Fruit fly (Drosophila melanogaster) whole organism, embryonic: ENCODE measurements around the gene Tfb5.

ENCODE experiments used
- CG10462 ChIP-seq: fragments of 200-800 bp; sonication (Bioruptor generic); optimal IDR thresholded peaks from 2 replicates; lab custom pipeline; 2016; ENCODE audit warnings: missing biosample characterization, missing genetic modification characterization
- CG11247 ChIP-seq: fragments of 200-800 bp; sonication (Bioruptor generic); IDR thresholded peaks from 2 replicates; pipeline ENCODE4 v1.3.6; 2022; ENCODE audit warnings: missing biosample characterization, missing genetic modification characterization
- CG12942 ChIP-seq: fragments of 200-800 bp; sonication (Bioruptor generic); optimal IDR thresholded peaks from 3 replicates; lab custom pipeline; 2016; ENCODE audit warnings: missing biosample characterization, missing genetic modification characterization
- CG14710 ChIP-seq: fragments of 200-800 bp; sonication (Bioruptor generic); optimal IDR thresholded peaks from 3 replicates; lab custom pipeline; 2019; ENCODE audit warnings: missing biosample characterization, mild to moderate bottlenecking, missing genetic modification characterization, moderate library complexity
- CG15011 ChIP-seq: fragments of 200-800 bp; sonication (Bioruptor generic); optimal IDR thresholded peaks from 3 replicates; lab custom pipeline; 2018; ENCODE audit warnings: missing biosample characterization, mild to moderate bottlenecking, missing genetic modification characterization
- CG16813 ChIP-seq: fragments of 200-800 bp; sonication (Bioruptor generic); IDR thresholded peaks from 3 replicates; pipeline ENCODE4 v1.3.6; 2022; ENCODE audit warnings: missing biosample characterization, missing genetic modification characterization; ENCODE audit not compliant: partially characterized antibody
- CG16815 ChIP-seq: fragments of 200-800 bp; sonication (Bioruptor generic); optimal IDR thresholded peaks from 3 replicates; lab custom pipeline; 2017; ENCODE audit warnings: missing biosample characterization, mild to moderate bottlenecking, missing genetic modification characterization
- CG17186 ChIP-seq: fragments of 200-800 bp; sonication (Bioruptor generic); optimal IDR thresholded peaks from 3 replicates; lab custom pipeline; 2017; ENCODE audit warnings: missing biosample characterization, missing genetic modification reagents, missing genetic modification characterization
- CG18599 ChIP-seq: fragments of 200-800 bp; sonication (Bioruptor generic); optimal IDR thresholded peaks from 3 replicates; lab custom pipeline; 2017; ENCODE audit warnings: missing biosample characterization, missing genetic modification characterization, mild to moderate bottlenecking, moderate library complexity, missing genetic modification reagents
- CG18764 ChIP-seq: fragments of 200-800 bp; sonication (Bioruptor generic); optimal IDR thresholded peaks from 3 replicates; lab custom pipeline; 2016; ENCODE audit warnings: missing biosample characterization, missing genetic modification characterization
- CG2875 ChIP-seq: fragments of 200-800 bp; sonication (Bioruptor generic); optimal IDR thresholded peaks from 2 replicates; lab custom pipeline; 2017; ENCODE audit warnings: missing biosample characterization, mild to moderate bottlenecking, missing genetic modification characterization, missing genetic modification reagents
- CG33557 ChIP-seq: fragments of 200-800 bp; sonication (Bioruptor generic); optimal IDR thresholded peaks from 2 replicates; lab custom pipeline; 2019; ENCODE audit warnings: missing biosample characterization, mild to moderate bottlenecking, missing genetic modification characterization, moderate library complexity
- CG3407 ChIP-seq: fragments of 200-800 bp; sonication (Bioruptor generic); optimal IDR thresholded peaks from 2 replicates; lab custom pipeline; 2018; ENCODE audit warnings: missing biosample characterization, mild to moderate bottlenecking, missing genetic modification characterization
- CG34422 ChIP-seq: fragments of 200-800 bp; sonication (Bioruptor generic); IDR thresholded peaks from 3 replicates; pipeline ENCODE4 v1.3.6; 2022; ENCODE audit warnings: missing biosample characterization, missing genetic modification characterization
- CG42726 ChIP-seq: fragments of 200-800 bp; sonication (Bioruptor generic); IDR thresholded peaks from 2 replicates; pipeline ENCODE4 v1.3.6; 2022; ENCODE audit warnings: missing biosample characterization, missing genetic modification characterization; ENCODE audit not compliant: partially characterized antibody
- CG7357 ChIP-seq: fragments of 200-800 bp; sonication (Bioruptor generic); IDR thresholded peaks from 3 replicates; pipeline ENCODE4 v1.3.6; 2022; ENCODE audit warnings: missing biosample characterization, missing genetic modification characterization
- CG7556 ChIP-seq: fragments of 200-800 bp; sonication (Bioruptor generic); optimal IDR thresholded peaks from 2 replicates; lab custom pipeline; 2017; ENCODE audit warnings: missing biosample characterization, mild to moderate bottlenecking, missing genetic modification characterization
- CG7745 ChIP-seq: fragments of 200-800 bp; sonication (Bioruptor generic); optimal IDR thresholded peaks from 2 replicates; lab custom pipeline; 2018; ENCODE audit warnings: missing biosample characterization, mild to moderate bottlenecking, missing genetic modification characterization, moderate library complexity
- CG7963 ChIP-seq: fragments of 200-800 bp; sonication (Bioruptor generic); IDR thresholded peaks from 3 replicates; pipeline ENCODE4 v1.3.6; 2022; ENCODE audit warnings: missing biosample characterization, missing genetic modification characterization; ENCODE audit not compliant: partially characterized antibody
- CG9609 ChIP-seq: fragments of 200-800 bp; sonication (Bioruptor generic); optimal IDR thresholded peaks from 3 replicates; lab custom pipeline; 2016; ENCODE audit warnings: missing biosample characterization, missing genetic modification characterization
- CG9727 ChIP-seq: fragments of 200-800 bp; sonication (Bioruptor generic); optimal IDR thresholded peaks from 3 replicates; lab custom pipeline; 2017; ENCODE audit warnings: missing biosample characterization, mild to moderate bottlenecking, missing genetic modification characterization
- CTCF ChIP-seq: fragments of 200-800 bp; sonication (Bioruptor generic); optimal IDR thresholded peaks from 2 replicates; lab custom pipeline; 2017; ENCODE audit warnings: missing biosample characterization, mild to moderate bottlenecking, missing genetic modification characterization, moderate library complexity
- D19B ChIP-seq: fragments of 200-800 bp; sonication (Bioruptor generic); optimal IDR thresholded peaks from 2 replicates; lab custom pipeline; 2017; ENCODE audit warnings: missing biosample characterization, mild to moderate bottlenecking, missing genetic modification characterization
- Fer3 ChIP-seq: fragments of 200-800 bp; sonication (Bioruptor generic); optimal IDR thresholded peaks from 2 replicates; lab custom pipeline; 2018; ENCODE audit warnings: missing biosample characterization, mild to moderate bottlenecking, missing genetic modification characterization, moderate library complexity
- Gsc ChIP-seq: fragments of 200-800 bp; sonication (Bioruptor generic); IDR thresholded peaks from 2 replicates; pipeline ENCODE4 v1.3.6; 2022; ENCODE audit warnings: missing biosample characterization, missing genetic modification characterization
- HLH4C ChIP-seq: fragments of 200-800 bp; sonication (Bioruptor generic); IDR thresholded peaks from 3 replicates; pipeline ENCODE4 v1.3.6; 2022; ENCODE audit warnings: missing biosample characterization, missing genetic modification characterization; ENCODE audit not compliant: partially characterized antibody
- Hr51 ChIP-seq, 2 experiments: fragments of 200-800 bp; sonication (Bioruptor generic); optimal IDR thresholded peaks; 2 replicates in 1 of 2; 3 replicates in 1 of 2; lab custom pipeline; 2016 to 2018; ENCODE audit warnings: missing biosample characterization in 2 of 2, missing genetic modification characterization in 2 of 2, mild to moderate bottlenecking in 1 of 2, moderate library complexity in 1 of 2
- MBD-R2 ChIP-seq: fragments of 200-800 bp; sonication (Bioruptor generic); IDR thresholded peaks from 2 replicates; pipeline ENCODE4 v1.3.6; 2022; ENCODE audit warnings: missing biosample characterization, missing genetic modification characterization
- Oli ChIP-seq: fragments of 200-800 bp; sonication (Bioruptor generic); optimal IDR thresholded peaks from 2 replicates; lab custom pipeline; 2018; ENCODE audit warnings: missing biosample characterization, mild to moderate bottlenecking, missing genetic modification characterization, moderate library complexity
- Optix ChIP-seq: fragments of 200-800 bp; sonication (Bioruptor generic); IDR thresholded peaks from 3 replicates; pipeline ENCODE4 v1.3.6; 2022; ENCODE audit warnings: missing biosample characterization, missing genetic modification characterization
- Rx ChIP-seq: fragments of 200-800 bp; sonication (Bioruptor generic); IDR thresholded peaks from 2 replicates; pipeline ENCODE4 v1.3.6; 2022; ENCODE audit warnings: missing biosample characterization, missing genetic modification characterization
- ase ChIP-seq: fragments of 200-800 bp; sonication (Bioruptor generic); IDR thresholded peaks from 3 replicates; pipeline ENCODE4 v1.3.6; 2022; ENCODE audit warnings: missing biosample characterization, missing genetic modification characterization
- ato ChIP-seq: fragments of 200-800 bp; sonication (Bioruptor generic); IDR thresholded peaks from 2 replicates; pipeline ENCODE4 v1.3.6; 2022; ENCODE audit warnings: missing biosample characterization, missing genetic modification characterization; ENCODE audit not compliant: partially characterized antibody
- btn ChIP-seq: fragments of 200-800 bp; sonication (Bioruptor generic); optimal IDR thresholded peaks from 2 replicates; lab custom pipeline; 2016; ENCODE audit warnings: missing biosample characterization, missing genetic modification characterization
- caup ChIP-seq: fragments of 200-800 bp; sonication (Bioruptor generic); optimal IDR thresholded peaks from 3 replicates; lab custom pipeline; 2017; ENCODE audit warnings: missing biosample characterization, mild to moderate bottlenecking, missing genetic modification characterization, moderate library complexity; ENCODE audit not compliant: severe bottlenecking
- chm ChIP-seq: fragments of 200-800 bp; sonication (Bioruptor generic); IDR thresholded peaks from 2 replicates; pipeline ENCODE4 v1.3.6; 2022; ENCODE audit warnings: missing biosample characterization, missing genetic modification characterization
- emc ChIP-seq: fragments of 200-800 bp; sonication (Bioruptor generic); optimal IDR thresholded peaks from 2 replicates; lab custom pipeline; 2016; ENCODE audit warnings: missing biosample characterization, missing genetic modification characterization
- esg ChIP-seq: fragments of 200-800 bp; sonication (Bioruptor generic); conservative IDR thresholded peaks from 2 replicates; pipeline ENCODE4 v1.3.6; 2022; ENCODE audit warnings: missing biosample characterization, missing genetic modification characterization
- fru ChIP-seq: fragments of >200 bp; optimal IDR thresholded peaks from 2 replicates; lab custom pipeline; 2017
- gcm2 ChIP-seq: fragments of 200-800 bp; sonication (Bioruptor generic); optimal IDR thresholded peaks from 2 replicates; lab custom pipeline; 2016; ENCODE audit warnings: missing biosample characterization, missing genetic modification characterization
- gfzf ChIP-seq: fragments of 200-800 bp; sonication (Bioruptor generic); optimal IDR thresholded peaks from 2 replicates; lab custom pipeline; 2016; ENCODE audit warnings: missing biosample characterization, mild to moderate bottlenecking, missing genetic modification characterization, moderate library complexity
- hbn ChIP-seq: fragments of 200-800 bp; sonication (Bioruptor generic); IDR thresholded peaks from 2 replicates; pipeline ENCODE4 v1.3.6; 2022; ENCODE audit warnings: missing biosample characterization, missing genetic modification characterization; ENCODE audit not compliant: partially characterized antibody
- her ChIP-seq: fragments of 200-800 bp; sonication (Bioruptor generic); optimal IDR thresholded peaks from 2 replicates; lab custom pipeline; 2016; ENCODE audit warnings: missing biosample characterization, missing genetic modification characterization
- lmd ChIP-seq: fragments of 200-800 bp; sonication (Bioruptor generic); IDR thresholded peaks from 2 replicates; pipeline ENCODE4 v1.3.6; 2022; ENCODE audit warnings: missing biosample characterization, missing genetic modification characterization
- lov ChIP-seq, 2 experiments: fragments of 200-800 bp in 1 of 2; fragments of >200 bp in 1 of 2; sonication (Bioruptor generic) in 1 of 2; IDR thresholded peaks in 1 of 2; optimal IDR thresholded peaks in 1 of 2; 2 replicates in 1 of 2; 3 replicates in 1 of 2; pipeline versions ENCODE4 v1.3.6 to Lab custom; 2017 to 2022; ENCODE audit warnings: missing biosample characterization in 1 of 2, missing genetic modification characterization in 1 of 2
- onecut ChIP-seq: fragments of 200-800 bp; sonication (Bioruptor generic); IDR thresholded peaks from 2 replicates; pipeline ENCODE4 v1.3.6; 2022; ENCODE audit warnings: missing biosample characterization, missing genetic modification characterization
- rib ChIP-seq: fragments of 200-800 bp; sonication (Bioruptor generic); IDR thresholded peaks from 2 replicates; pipeline ENCODE4 v1.3.6; 2022; ENCODE audit warnings: missing biosample characterization, missing genetic modification characterization
- sqz ChIP-seq: fragments of 200-800 bp; sonication (Bioruptor generic); optimal IDR thresholded peaks from 3 replicates; lab custom pipeline; 2018; ENCODE audit warnings: missing biosample characterization, mild to moderate bottlenecking, missing genetic modification characterization
- tap ChIP-seq: fragments of 200-800 bp; optimal IDR thresholded peaks from 3 replicates; lab custom pipeline; 2019; ENCODE audit warnings: missing biosample characterization, mild to moderate bottlenecking, missing genetic modification characterization, moderate library complexity

The Tfb5 gene

dm6 chr2L:5059645-5060254, 49.1 kb upstream of the Tfb5 start, which contains the start of gene Rpn11 (continued):
- TF ChIP-seq HLH4C (GFP tag; lab: Robert Waterston, UW) (peak; percentile 44), CG2875 (GFP tag; lab: Kevin White, UChicago) (peak; percentile 22), Optix (GFP tag; lab: Robert Waterston, UW) (no peak), gfzf (peak; percentile 3), CG16815 (GFP tag; lab: Kevin White, UChicago) (peak; percentile 44), ase (no peak), CG34422 (GFP tag; lab: Robert Waterston, UW) (no peak), MBD-R2 (peak; percentile 73), CG42726 (GFP tag; lab: Robert Waterston, UW) (no peak), CG7745 (tag; lab: Kevin White, UChicago) (no peak), lov (optimal IDR thresholded peaks at IDR 0.05; lab: Kevin White, UChicago) (no peak), lov (GFP tag; IDR thresholded peaks at IDR 0.05; lab: Robert Waterston, UW) (no peak), CG33557 (peak; percentile 58), CG12942 (peak; percentile 25), lmd (GFP tag; lab: Robert Waterston, UW) (no peak; the same call in 1 of the 2 replicates), emc (no peak), CG7357 (0 out of 3 replicates have a peak, but pooled peaks have one; percentile 25), fru (no peak), CG14710 (tag; lab: Kevin White, UChicago) (peak; percentile 87), CG7963 (no peak), esg (GFP tag; lab: Robert Waterston, UW) (peak; percentile 39), tap (tag; lab: Kevin White, UChicago) (peak; percentile 53), hbn (GFP tag; lab: Robert Waterston, UW) (peak; percentile 35; the same call in 1 of the 2 replicates), D19B (GFP tag; lab: Kevin White, UChicago) (peak; percentile 20), CG10462 (peak; percentile 11), her (GFP tag; lab: Kevin White, UChicago) (no peak), CG9727 (GFP tag; lab: Kevin White, UChicago) (peak; percentile 79), sqz (GFP tag; lab: Kevin White, UChicago) (no peak), caup (GFP tag; lab: Kevin White, UChicago) (peak; percentile 29), btn (GFP tag; lab: Kevin White, UChicago) (no peak), CG17186 (no peak), CG15011 (GFP tag; lab: Kevin White, UChicago) (peak; percentile 31), ato (GFP tag; lab: Robert Waterston, UW) (no peak), rib (GFP tag; lab: Robert Waterston, UW) (no peak), CG3407 (GFP tag; lab: Kevin White, UChicago) (peak; percentile 11), onecut (no peak), Rx (GFP tag; lab: Robert Waterston, UW) (no peak), chm (GFP tag; lab: Robert Waterston, UW) (no peak), CG18764 (peak; percentile 28), Fer3 (peak; percentile 66), CG18599 (GFP tag; lab: Kevin White, UChicago) (peak; percentile 67), Gsc (GFP tag; lab: Robert Waterston, UW) (no peak), CTCF (GFP tag; lab: Kevin White, UChicago) (no peak), CG9609 (GFP tag; lab: Kevin White, UChicago) (no peak), gcm2 (GFP tag; lab: Kevin White, UChicago) (no peak), CG11247 (GFP tag; lab: Robert Waterston, UW) (no peak), Oli (peak; percentile 44), Hr51 (GFP tag; optimal IDR thresholded peaks at IDR 0.05; lab: Kevin White, UChicago) (peak in 1 of 2 experiments; percentile 61), CG16813 (GFP tag; lab: Robert Waterston, UW) (peak; percentile 46; the same call in 1 of the 3 replicates), CG7556 (GFP tag; lab: Kevin White, UChicago) (peak; percentile 72)
